Fruit fly (Drosophila melanogaster): ENCODE results near the gene CG42371.

Gene CG42371

dm6 chr2L:2251175-2251574 lies 34.1 kb upstream of the CG42371 start, which contains the start of gene Ser12:
TSS of gene Ser12 (minus strand) at chr2L:2251275.
- no peak for TF ChIP-seq CG8301 (tag; optimal IDR thresholded peaks at IDR 0.05)
- no peak for TF ChIP-seq EcR (GFP tag; optimal IDR thresholded peaks at IDR 0.05)
- TF ChIP-seq CG14655 (GFP tag; optimal IDR thresholded peaks at IDR 0.05) = no peak

- no peak for TF ChIP-seq CG13204 (GFP tag; optimal IDR thresholded peaks at IDR 0.05)
- TF ChIP-seq EcR (GFP tag; optimal IDR thresholded peaks at IDR 0.05) = no peak
- 0 out of 3 replicates have a peak, but pooled peaks have one; percentile 25 for TF ChIP-seq fd96Ca (GFP tag; IDR thresholded peaks at IDR 0.05)
- peak; percentile 36 for TF ChIP-seq CG8159 (tag; optimal IDR thresholded peaks at IDR 0.05)
Measured at dm6 chr2L:2249578-2249977, 32.5 kb upstream of the CG42371 start.

dm6 chr2L:2242783-2243182 lies 25.7 kb upstream of the CG42371 start:
- no peak for TF ChIP-seq gl (tag; optimal IDR thresholded peaks at IDR 0.05)
- TF ChIP-seq Snoo (tag; optimal IDR thresholded peaks at IDR 0.05) = no peak
- no peak for TF ChIP-seq CG4496 (GFP tag; IDR thresholded peaks at IDR 0.05)
- TF ChIP-seq CG34367 (tag; optimal IDR thresholded peaks at IDR 0.05) = no peak
- TF ChIP-seq CG9948 (tag; optimal IDR thresholded peaks at IDR 0.05) = no peak
- TF ChIP-seq rn (GFP tag; IDR thresholded peaks at IDR 0.05) = no peak
- TF ChIP-seq CG8159 (tag; optimal IDR thresholded peaks at IDR 0.05) = no peak
- TF ChIP-seq CG32121 (GFP tag; IDR thresholded peaks at IDR 0.05) = no peak
- TF ChIP-seq CG12605 (GFP tag; IDR thresholded peaks at IDR 0.05) = no peak

dm6 chr2L:2242139-2242538 lies 25.1 kb upstream of the CG42371 start, which contains the start of gene CG4267:
TSS of gene CG4267 (plus strand) at chr2L:2242378.
- TF ChIP-seq CG34367 (tag; optimal IDR thresholded peaks at IDR 0.05) (no peak), CG4496 (GFP tag; IDR thresholded peaks at IDR 0.05) (peak; percentile 67), Pif1A (GFP tag; optimal IDR thresholded peaks at IDR 0.05) (no peak), CG8301 (tag; optimal IDR thresholded peaks at IDR 0.05) (no peak), Ets98B (GFP tag; IDR thresholded peaks at IDR 0.05) (peak; percentile 20; the same call in 1 of the 2 replicates), CG32121 (GFP tag; IDR thresholded peaks at IDR 0.05) (0 out of 2 replicates have a peak, but pooled peaks have one; percentile 12), gl (tag; optimal IDR thresholded peaks at IDR 0.05) (no peak), EcR (GFP tag; optimal IDR thresholded peaks at IDR 0.05) (peak; percentile 74), CG10348 (GFP tag; IDR thresholded peaks at IDR 0.05) (0 out of 2 replicates have a peak, but pooled peaks have one; percentile 23), CG9948 (tag; optimal IDR thresholded peaks at IDR 0.05) (no peak), CG17806 (tag; optimal IDR thresholded peaks at IDR 0.05) (no peak), fd96Ca (GFP tag; IDR thresholded peaks at IDR 0.05) (peak; percentile 52; the same call in 1 of the 3 replicates)

- no peak for TF ChIP-seq CG8159 (tag; optimal IDR thresholded peaks at IDR 0.05)
- no peak for TF ChIP-seq CG17806 (tag; optimal IDR thresholded peaks at IDR 0.05)
- TF ChIP-seq Snoo (tag; optimal IDR thresholded peaks at IDR 0.05) = no peak
- TF ChIP-seq CG9948 (tag; optimal IDR thresholded peaks at IDR 0.05) = no peak
- no peak for TF ChIP-seq Pif1A (GFP tag; optimal IDR thresholded peaks at IDR 0.05)
- no peak for TF ChIP-seq CG8301 (tag; optimal IDR thresholded peaks at IDR 0.05)
- no peak for TF ChIP-seq CG10348 (GFP tag; IDR thresholded peaks at IDR 0.05)
- TF ChIP-seq CG34367 (tag; optimal IDR thresholded peaks at IDR 0.05) = no peak
- TF ChIP-seq CG32121 (GFP tag; IDR thresholded peaks at IDR 0.05) = no peak
- TF ChIP-seq rn (GFP tag; IDR thresholded peaks at IDR 0.05) = no peak
- no peak for TF ChIP-seq D1 (tag; optimal IDR thresholded peaks at IDR 0.05)
- no peak for TF ChIP-seq Pif1B (GFP tag; optimal IDR thresholded peaks at IDR 0.05)
- no peak for TF ChIP-seq CG15710 (tag; optimal IDR thresholded peaks at IDR 0.05)
- TF ChIP-seq gl (tag; optimal IDR thresholded peaks at IDR 0.05) = no peak
- no peak for TF ChIP-seq fd96Ca (GFP tag; IDR thresholded peaks at IDR 0.05)
- TF ChIP-seq Ets98B (GFP tag; IDR thresholded peaks at IDR 0.05) = no peak
Measured at dm6 chr2L:2240493-2240892, 23.4 kb upstream of the CG42371 start, which contains the start of gene Tengl1. TSS of gene Tengl1 (minus strand) at chr2L:2240593.

- TF ChIP-seq CG17806 (tag; optimal IDR thresholded peaks at IDR 0.05) (no peak), EcR (GFP tag; optimal IDR thresholded peaks at IDR 0.05) (no peak)
Measured at dm6 chr2L:2239284-2239683, 22.2 kb upstream of the CG42371 start, which contains the start of gene Tengl2. TSS of gene Tengl2 (minus strand) at chr2L:2239384.

- no peak for TF ChIP-seq CG8159 (tag; optimal IDR thresholded peaks at IDR 0.05)
- TF ChIP-seq CG15710 (tag; optimal IDR thresholded peaks at IDR 0.05) = no peak
- no peak for TF ChIP-seq CG14655 (GFP tag; optimal IDR thresholded peaks at IDR 0.05)
- TF ChIP-seq CG32121 (GFP tag; IDR thresholded peaks at IDR 0.05) = no peak
- TF ChIP-seq CG17806 (tag; optimal IDR thresholded peaks at IDR 0.05) = no peak
- TF ChIP-seq CG34367 (tag; optimal IDR thresholded peaks at IDR 0.05) = no peak
- no peak for TF ChIP-seq CG8301 (tag; optimal IDR thresholded peaks at IDR 0.05)
Measured at dm6 chr2L:2238151-2238550, 21.1 kb upstream of the CG42371 start, which contains the start of gene Tengl3. TSS of gene Tengl3 (minus strand) at chr2L:2238251.

dm6 chr2L:2236722-2237121 lies 19.7 kb upstream of the CG42371 start, which contains the start of gene Sec24CD:
TSS of gene Sec24CD (minus strand) at chr2L:2236844.
- TF ChIP-seq EcR (GFP tag; optimal IDR thresholded peaks at IDR 0.05) (peak; percentile 36), rn (GFP tag; IDR thresholded peaks at IDR 0.05) (no peak)
